Fruit fly (Drosophila melanogaster): ENCODE measurements around the gene CG13877.

CG13877 gene

DNA sequence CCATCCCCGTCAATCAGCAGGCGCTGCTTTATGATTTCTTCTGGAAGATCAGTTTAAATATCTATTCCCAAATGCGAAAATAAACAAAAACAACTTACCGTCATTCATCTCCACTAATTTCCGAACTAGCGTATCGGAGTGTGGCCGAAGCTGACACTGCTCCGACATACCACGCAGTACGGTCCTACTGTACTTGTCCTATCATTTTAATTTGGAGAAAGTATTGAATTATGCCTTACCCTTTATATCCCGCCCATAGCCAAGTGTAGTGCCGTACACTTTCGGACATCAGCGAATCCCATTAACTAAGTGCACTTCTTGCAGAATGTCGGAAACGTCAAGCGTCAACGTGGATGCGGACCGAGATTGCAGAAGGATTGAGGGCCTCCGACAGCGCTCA is 5.3 kb upstream of the CG13877 start, which contains the start of the genes thoc7 and Dis3l2 (continued):
- TF ChIP-seq HmgZ (tag; optimal IDR thresholded peaks at IDR 0.05) (peak; percentile 0), BEAF-32 (GFP tag; optimal IDR thresholded peaks at IDR 0.05) (peak; percentile 24), Dll (GFP tag; IDR thresholded peaks at IDR 0.05; ENCODE audit: partially characterized antibody) (peak; percentile 20; the same call in 1 of the 4 replicates), sd (tag; optimal IDR thresholded peaks at IDR 0.05) (no peak), bbx (GFP tag; IDR thresholded peaks at IDR 0.05; ENCODE audit: partially characterized antibody) (peak; percentile 7; the same call in 1 of the 2 replicates), fu2 (GFP tag; optimal IDR thresholded peaks at IDR 0.05) (no peak), Sry-δ (GFP tag; optimal IDR thresholded peaks at IDR 0.05) (peak; percentile 16), Sin3A (optimal IDR thresholded peaks at IDR 0.05) (peak; percentile 40), row (GFP tag; IDR thresholded peaks at IDR 0.05) (0 out of 3 replicates have a peak, but pooled peaks have one; percentile 13), pzg (GFP tag; optimal IDR thresholded peaks at IDR 0.05) (peak; percentile 61), Ets65A (GFP tag) (no peak), yki (optimal IDR thresholded peaks at IDR 0.05) (no peak), Neu2 (GFP tag; optimal IDR thresholded peaks at IDR 0.05; ENCODE audit: borderline replicate concordance) (no peak), lbe (GFP tag; optimal IDR thresholded peaks at IDR 0.05) (no peak), Camta (GFP tag; optimal IDR thresholded peaks at IDR 0.05) (no peak), CrebB (tag; optimal IDR thresholded peaks at IDR 0.05) (no peak), CG3995 (GFP tag; optimal IDR thresholded peaks at IDR 0.05) (no peak), slp2 (GFP tag; optimal IDR thresholded peaks at IDR 0.05) (no peak), Dp (GFP tag; optimal IDR thresholded peaks at IDR 0.05) (peak; percentile 11), GATAe (GFP tag; conservative IDR thresholded peaks at IDR 0.05) (no peak), insv (GFP tag; optimal IDR thresholded peaks at IDR 0.05) (no peak), CG3726 (GFP tag; IDR thresholded peaks at IDR 0.05) (no peak), CG15514 (GFP tag; optimal IDR thresholded peaks at IDR 0.05) (peak; percentile 32), YL-1 (GFP tag; optimal IDR thresholded peaks at IDR 0.05) (peak; percentile 44), CG13287 (GFP tag; IDR thresholded peaks at IDR 0.05; ENCODE audit: partially characterized antibody) (peak; percentile 42; the same call in 1 of the 2 replicates)

DNA sequence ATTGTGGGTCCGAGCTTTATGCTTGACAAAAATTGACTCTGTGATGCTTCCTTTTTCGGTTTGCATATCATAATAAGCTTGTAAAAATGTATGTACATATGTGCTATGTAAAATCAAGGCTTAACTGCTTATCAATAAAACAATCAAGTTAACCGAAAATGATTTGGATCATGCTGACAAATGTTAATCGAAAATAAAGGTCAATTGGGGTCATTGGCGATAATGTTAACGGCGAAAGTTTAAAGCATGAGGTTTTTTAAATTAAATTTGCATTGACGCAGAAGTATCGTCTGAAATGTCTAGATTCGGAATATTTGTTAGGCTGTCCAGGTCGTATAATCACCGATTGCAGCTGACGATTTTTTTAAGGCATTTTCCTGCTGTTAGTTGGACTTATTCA is 1.5 kb upstream of the CG13877 start, which contains the start of gene Kaz1-ORFB:
TSS of gene Kaz1-ORFB (plus strand) at position 301 of the 400 bp plus-strand sequence.
- TF ChIP-seq CG7556 (GFP tag; optimal IDR thresholded peaks at IDR 0.05) (no peak), CG7786 (GFP tag; optimal IDR thresholded peaks at IDR 0.05) (no peak)

DNA sequence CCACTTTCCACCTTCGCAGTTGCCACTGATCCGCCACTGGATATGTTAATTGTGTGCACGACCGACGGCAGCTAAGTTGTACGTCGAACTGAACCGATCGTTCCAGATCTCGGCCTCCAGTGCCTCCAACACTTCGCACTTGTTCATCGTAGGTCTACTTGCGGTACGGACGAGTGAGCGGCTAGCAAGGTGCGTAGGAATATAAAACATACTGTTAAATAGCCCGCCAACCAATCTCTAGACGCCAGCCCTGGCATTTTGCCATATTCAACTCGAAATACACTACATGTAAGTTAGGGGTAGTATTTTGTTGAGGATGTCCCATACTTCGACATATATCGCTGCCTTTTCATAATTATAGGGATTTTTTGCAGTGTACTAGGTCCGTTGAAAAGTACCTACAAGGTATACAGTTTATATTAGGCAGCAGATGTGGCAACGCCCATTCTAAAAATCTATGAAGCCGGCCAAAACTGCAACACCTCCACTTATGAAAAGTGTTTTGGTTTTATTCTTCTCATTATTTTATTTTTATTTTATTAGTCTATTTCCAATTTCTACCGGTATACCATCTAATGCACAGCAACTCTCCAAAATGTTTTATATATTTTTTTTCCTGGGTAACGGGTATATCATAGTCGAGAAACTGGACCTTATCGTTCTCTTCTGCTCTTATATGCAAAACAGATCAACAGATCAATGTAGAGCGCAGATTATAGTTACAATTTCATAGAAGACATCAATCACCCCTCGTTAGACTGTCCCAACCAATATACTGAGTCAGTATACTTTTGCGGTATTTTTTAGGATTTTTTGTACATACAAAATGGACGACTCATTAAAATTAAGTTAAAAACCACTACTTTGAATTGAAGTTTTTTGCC is 5.4 kb downstream of the CG13877 start, which contains the start of the genes pyx and CG33229:
TSS of gene pyx (minus strand) at position 51 of the 884 bp plus-strand sequence.
TSS of gene CG33229 (plus strand) at position 834 of the 884 bp plus-strand sequence.
- TF ChIP-seq lmd (GFP tag; IDR thresholded peaks at IDR 0.05) (peak; percentile 91), ftz-f1 (GFP tag; optimal IDR thresholded peaks at IDR 0.05) (peak; percentile 27), Hmx (GFP tag; optimal IDR thresholded peaks at IDR 0.05) (peak; percentile 75), gro (GFP tag; optimal IDR thresholded peaks at IDR 0.05) (peak; percentile 75), CG32772 (GFP tag; IDR thresholded peaks at IDR 0.05) (peak; percentile 74; the same call in 1 of the 2 replicates), knrl (GFP tag; IDR thresholded peaks at IDR 0.05; ENCODE audit: partially characterized antibody) (no peak), CG12104 (GFP tag; optimal IDR thresholded peaks at IDR 0.05) (peak; percentile 90), CG4730 (GFP tag; IDR thresholded peaks at IDR 0.05) (peak; percentile 64), sens-2 (GFP tag; IDR thresholded peaks at IDR 0.05) (peak; percentile 60), CG3838 (GFP tag; optimal IDR thresholded peaks at IDR 0.05) (peak; percentile 56), Oli (tag; optimal IDR thresholded peaks at IDR 0.05) (peak; percentile 87), CG15514 (GFP tag; optimal IDR thresholded peaks at IDR 0.05) (peak; percentile 65), CG2712 (tag; optimal IDR thresholded peaks at IDR 0.05) (peak; percentile 88), CG33557 (GFP tag; optimal IDR thresholded peaks at IDR 0.05) (peak; percentile 41), CG6765 (GFP tag; optimal IDR thresholded peaks at IDR 0.05) (peak; percentile 79), Xbp1 (GFP tag; optimal IDR thresholded peaks at IDR 0.05) (peak; percentile 91), cas (GFP tag; IDR thresholded peaks at IDR 0.05) (peak; percentile 88), tll (GFP tag; optimal IDR thresholded peaks at IDR 0.05) (no peak), bigmax (GFP tag; optimal IDR thresholded peaks at IDR 0.05) (no peak), tin (GFP tag; optimal IDR thresholded peaks at IDR 0.05) (peak; percentile 87), nerfin-1 (tag; optimal IDR thresholded peaks at IDR 0.05) (peak; percentile 62)
